Fruit fly (Drosophila melanogaster) whole organism, embryonic: ENCODE results near the gene CG18081.

Experiments
- Atf6 ChIP-seq: fragments of 200-800 bp; sonication (Bioruptor generic); IDR thresholded peaks from 2 replicates; pipeline ENCODE4 v1.3.6; 2022; ENCODE audit warnings: missing biosample characterization, missing genetic modification characterization
- C15 ChIP-seq: fragments of 200-800 bp; sonication (Bioruptor generic); IDR thresholded peaks from 3 replicates; pipeline ENCODE4 v1.3.6; 2022; ENCODE audit warnings: missing biosample characterization, missing genetic modification characterization
- CG10147 ChIP-seq: fragments of 200-800 bp; sonication (Bioruptor generic); optimal IDR thresholded peaks from 2 replicates; lab custom pipeline; 2019; ENCODE audit warnings: missing biosample characterization, mild to moderate bottlenecking, missing genetic modification characterization, moderate library complexity
- CG10267 ChIP-seq: fragments of 200-800 bp; sonication (Bioruptor generic); optimal IDR thresholded peaks from 2 replicates; lab custom pipeline; 2018; ENCODE audit warnings: missing biosample characterization, mild to moderate bottlenecking, missing genetic modification characterization, moderate library complexity
- CG10321 ChIP-seq: fragments of 200-800 bp; sonication (Bioruptor generic); IDR thresholded peaks from 2 replicates; pipeline ENCODE4 v1.3.6; 2022; ENCODE audit warnings: missing biosample characterization, missing genetic modification characterization
- CG11456 ChIP-seq: fragments of 200-800 bp; sonication (Bioruptor generic); IDR thresholded peaks from 3 replicates; pipeline ENCODE4 v1.3.6; 2022; ENCODE audit warnings: missing biosample characterization, missing genetic modification characterization
- CG11695 ChIP-seq: fragments of 200-800 bp; sonication (Bioruptor generic); IDR thresholded peaks from 3 replicates; pipeline ENCODE4 v1.3.6; 2022; ENCODE audit warnings: missing biosample characterization, missing genetic modification characterization
- CG13424 ChIP-seq: fragments of 200-800 bp; sonication (Bioruptor generic); optimal IDR thresholded peaks from 2 replicates; lab custom pipeline; 2019; ENCODE audit warnings: missing biosample characterization, mild to moderate bottlenecking, missing genetic modification characterization, moderate library complexity
- CG15696 ChIP-seq: fragments of 200-800 bp; sonication (Bioruptor generic); optimal IDR thresholded peaks from 2 replicates; lab custom pipeline; 2019; ENCODE audit warnings: missing biosample characterization, mild to moderate bottlenecking, missing genetic modification characterization, moderate library complexity
- CG17802 ChIP-seq: fragments of 200-800 bp; sonication (Bioruptor generic); optimal IDR thresholded peaks from 2 replicates; lab custom pipeline; 2018; ENCODE audit warnings: missing biosample characterization, mild to moderate bottlenecking, missing genetic modification characterization, moderate library complexity
- CG31441 ChIP-seq: fragments of 200-800 bp; sonication (Bioruptor generic); IDR thresholded peaks from 2 replicates; pipeline ENCODE4 v1.3.6; 2022; ENCODE audit warnings: missing biosample characterization, missing genetic modification characterization
- CG32772 ChIP-seq: fragments of 200-800 bp; sonication (Bioruptor generic); IDR thresholded peaks from 2 replicates; pipeline ENCODE4 v1.3.6; 2022; ENCODE audit warnings: missing biosample characterization, missing genetic modification characterization
- CG33213 ChIP-seq: fragments of 200-800 bp; sonication (Bioruptor generic); optimal IDR thresholded peaks from 3 replicates; lab custom pipeline; 2016; ENCODE audit warnings: missing biosample characterization, missing genetic modification characterization
- CG42726 ChIP-seq: fragments of 200-800 bp; sonication (Bioruptor generic); IDR thresholded peaks from 2 replicates; pipeline ENCODE4 v1.3.6; 2022; ENCODE audit warnings: missing biosample characterization, missing genetic modification characterization; ENCODE audit not compliant: partially characterized antibody
- CG5180 ChIP-seq: fragments of 200-800 bp; sonication (Bioruptor generic); optimal IDR thresholded peaks from 3 replicates; lab custom pipeline; 2017; ENCODE audit warnings: missing biosample characterization, missing genetic modification characterization, mild to moderate bottlenecking, moderate library complexity, missing genetic modification reagents
- CG6683 ChIP-seq: fragments of 200-800 bp; sonication (Bioruptor generic); optimal IDR thresholded peaks from 2 replicates; lab custom pipeline; 2017; ENCODE audit warnings: missing biosample characterization, mild to moderate bottlenecking, missing genetic modification characterization, missing genetic modification reagents
- CG6791 ChIP-seq: fragments of 200-800 bp; sonication (Bioruptor generic); IDR thresholded peaks from 3 replicates; pipeline ENCODE4 v1.3.6; 2022; ENCODE audit warnings: missing biosample characterization, missing genetic modification characterization; ENCODE audit not compliant: partially characterized antibody
- CG7271 ChIP-seq: fragments of 200-800 bp; sonication (Bioruptor generic); optimal IDR thresholded peaks from 2 replicates; lab custom pipeline; 2018; ENCODE audit warnings: missing biosample characterization, mild to moderate bottlenecking, missing genetic modification characterization, moderate library complexity
- CG8290 ChIP-seq, 3 experiments: fragments of 200-800 bp; sonication (Bioruptor generic); optimal IDR thresholded peaks; 2 replicates each; lab custom pipeline; 2016 to 2019; ENCODE audit warnings: missing biosample characterization in 3 of 3, missing genetic modification characterization in 3 of 3, mild to moderate bottlenecking in 2 of 3, moderate library complexity in 1 of 3
- CG8924 ChIP-seq: fragments of 200-800 bp; optimal IDR thresholded peaks from 3 replicates; lab custom pipeline; 2019; ENCODE audit warnings: missing biosample characterization, mild to moderate bottlenecking, missing genetic modification characterization, moderate library complexity
- CG9932 ChIP-seq: fragments of 200-800 bp; sonication (Bioruptor generic); IDR thresholded peaks from 2 replicates; pipeline ENCODE4 v1.3.6; 2022; ENCODE audit warnings: missing biosample characterization, missing genetic modification characterization
- CrebB ChIP-seq: fragments of 200-800 bp; sonication (Bioruptor generic); optimal IDR thresholded peaks from 3 replicates; lab custom pipeline; 2018; ENCODE audit warnings: missing biosample characterization, mild to moderate bottlenecking, missing genetic modification characterization
- Drgx ChIP-seq: fragments of 200-800 bp; sonication (Bioruptor generic); IDR thresholded peaks from 2 replicates; pipeline ENCODE4 v1.3.6; 2022; ENCODE audit warnings: missing biosample characterization, missing genetic modification characterization
- Fer3 ChIP-seq: fragments of 200-800 bp; sonication (Bioruptor generic); optimal IDR thresholded peaks from 2 replicates; lab custom pipeline; 2018; ENCODE audit warnings: missing biosample characterization, mild to moderate bottlenecking, missing genetic modification characterization, moderate library complexity
- HmgD ChIP-seq: fragments of 200-800 bp; sonication (Bioruptor generic); optimal IDR thresholded peaks from 3 replicates; lab custom pipeline; 2016; ENCODE audit warnings: missing biosample characterization, missing genetic modification characterization
- Hr51 ChIP-seq, 2 experiments: fragments of 200-800 bp; sonication (Bioruptor generic); optimal IDR thresholded peaks; 2 replicates in 1 of 2; 3 replicates in 1 of 2; lab custom pipeline; 2016 to 2018; ENCODE audit warnings: missing biosample characterization in 2 of 2, missing genetic modification characterization in 2 of 2, mild to moderate bottlenecking in 1 of 2, moderate library complexity in 1 of 2
- Hsf ChIP-seq: fragments of 200-800 bp; sonication (Bioruptor generic); optimal IDR thresholded peaks from 3 replicates; lab custom pipeline; 2016; ENCODE audit warnings: missing biosample characterization, missing genetic modification characterization
- Max ChIP-seq: fragments of 200-800 bp; sonication (Bioruptor generic); optimal IDR thresholded peaks from 2 replicates; lab custom pipeline; 2016; ENCODE audit warnings: missing biosample characterization, mild to moderate bottlenecking, missing genetic modification characterization
- Pdp1 ChIP-seq, 2 experiments: fragments of 200-800 bp; sonication (Bioruptor generic); optimal IDR thresholded peaks; 3 replicates each; lab custom pipeline; 2016; ENCODE audit warnings: missing biosample characterization in 2 of 2, missing genetic modification characterization in 2 of 2, mild to moderate bottlenecking in 1 of 2, moderate library complexity in 1 of 2
- Rx ChIP-seq: fragments of 200-800 bp; sonication (Bioruptor generic); IDR thresholded peaks from 2 replicates; pipeline ENCODE4 v1.3.6; 2022; ENCODE audit warnings: missing biosample characterization, missing genetic modification characterization
- Side ChIP-seq: fragments of 200-800 bp; sonication (Bioruptor generic); optimal IDR thresholded peaks from 2 replicates; lab custom pipeline; 2016; ENCODE audit warnings: missing biosample characterization, missing genetic modification characterization
- Trl ChIP-seq, 3 experiments: fragments of >200 bp in 2 of 3; fragments of 200-800 bp in 1 of 3; sonication (Bioruptor generic) in 1 of 3; optimal IDR thresholded peaks; 2 replicates in 1 of 3; 3 replicates in 2 of 3; lab custom pipeline; 2016 to 2017; ENCODE audit warnings: missing biosample characterization in 1 of 3, missing genetic modification characterization in 1 of 3
- ac ChIP-seq: fragments of 200-800 bp; sonication (Bioruptor generic); optimal IDR thresholded peaks from 3 replicates; lab custom pipeline; 2017; ENCODE audit warnings: missing biosample characterization, mild to moderate bottlenecking, missing genetic modification characterization
- ato ChIP-seq: fragments of 200-800 bp; sonication (Bioruptor generic); IDR thresholded peaks from 2 replicates; pipeline ENCODE4 v1.3.6; 2022; ENCODE audit warnings: missing biosample characterization, missing genetic modification characterization; ENCODE audit not compliant: partially characterized antibody
- caup ChIP-seq: fragments of 200-800 bp; sonication (Bioruptor generic); optimal IDR thresholded peaks from 3 replicates; lab custom pipeline; 2017; ENCODE audit warnings: missing biosample characterization, mild to moderate bottlenecking, missing genetic modification characterization, moderate library complexity; ENCODE audit not compliant: severe bottlenecking
- dmrt11E ChIP-seq: fragments of 200-800 bp; sonication (Bioruptor generic); optimal IDR thresholded peaks from 3 replicates; lab custom pipeline; 2018; ENCODE audit warnings: missing biosample characterization, mild to moderate bottlenecking, missing genetic modification characterization, moderate library complexity
- esg ChIP-seq: fragments of 200-800 bp; sonication (Bioruptor generic); conservative IDR thresholded peaks from 2 replicates; pipeline ENCODE4 v1.3.6; 2022; ENCODE audit warnings: missing biosample characterization, missing genetic modification characterization
- gt ChIP-seq: fragments of 200-800 bp; sonication (Bioruptor generic); IDR thresholded peaks from 2 replicates; pipeline ENCODE4 v1.3.6; 2022; ENCODE audit warnings: missing biosample characterization, missing genetic modification characterization
- inv ChIP-seq: fragments of 200-800 bp; sonication (Bioruptor generic); IDR thresholded peaks from 2 replicates; pipeline ENCODE4 v1.3.6; 2022; ENCODE audit warnings: missing biosample characterization, missing genetic modification characterization; ENCODE audit not compliant: partially characterized antibody
- kah ChIP-seq: fragments of 200-800 bp; sonication (Bioruptor generic); optimal IDR thresholded peaks from 2 replicates; lab custom pipeline; 2018; ENCODE audit warnings: missing biosample characterization, mild to moderate bottlenecking, missing genetic modification characterization
- ken ChIP-seq: fragments of 200-800 bp; sonication (Bioruptor generic); IDR thresholded peaks from 3 replicates; pipeline ENCODE4 v1.3.6; 2022; ENCODE audit warnings: missing biosample characterization, missing genetic modification characterization
- lola ChIP-seq, 3 experiments: fragments of >200 bp in 2 of 3; fragments of 200-800 bp in 1 of 3; sonication (Bioruptor generic) in 1 of 3; optimal IDR thresholded peaks; 2 replicates each; lab custom pipeline; 2017 to 2019; ENCODE audit warnings: missing biosample characterization in 3 of 3, missing genetic modification characterization in 3 of 3, mild to moderate bottlenecking in 1 of 3, moderate library complexity in 1 of 3
- prd ChIP-seq, 3 experiments: fragments of >200 bp in 2 of 3; fragments of 200-800 bp in 1 of 3; sonication (Bioruptor generic) in 1 of 3; optimal IDR thresholded peaks in 2 of 3; IDR thresholded peaks in 1 of 3; 2 replicates in 2 of 3; 3 replicates in 1 of 3; pipeline versions ENCODE4 v1.3.6 to Lab custom; 2017 to 2022; ENCODE audit warnings: missing biosample characterization in 1 of 3, missing genetic modification characterization in 1 of 3
- rib ChIP-seq: fragments of 200-800 bp; sonication (Bioruptor generic); IDR thresholded peaks from 2 replicates; pipeline ENCODE4 v1.3.6; 2022; ENCODE audit warnings: missing biosample characterization, missing genetic modification characterization
- slou ChIP-seq: fragments of 200-800 bp; sonication (Bioruptor generic); optimal IDR thresholded peaks from 3 replicates; lab custom pipeline; 2016; ENCODE audit warnings: missing biosample characterization, missing genetic modification characterization
- tap ChIP-seq: fragments of 200-800 bp; optimal IDR thresholded peaks from 3 replicates; lab custom pipeline; 2019; ENCODE audit warnings: missing biosample characterization, mild to moderate bottlenecking, missing genetic modification characterization, moderate library complexity
- toy ChIP-seq: fragments of 200-800 bp; sonication (Bioruptor generic); IDR thresholded peaks from 2 replicates; pipeline ENCODE4 v1.3.6; 2022; ENCODE audit warnings: missing biosample characterization, missing genetic modification characterization
- trem ChIP-seq: fragments of 200-800 bp; optimal IDR thresholded peaks from 3 replicates; lab custom pipeline; 2019; ENCODE audit warnings: missing biosample characterization, mild to moderate bottlenecking, missing genetic modification characterization, moderate library complexity
- zf30C ChIP-seq: fragments of 200-800 bp; sonication (Bioruptor generic); optimal IDR thresholded peaks from 3 replicates; lab custom pipeline; 2018; ENCODE audit warnings: missing biosample characterization, mild to moderate bottlenecking, missing genetic modification characterization

The CG18081 gene

DNA sequence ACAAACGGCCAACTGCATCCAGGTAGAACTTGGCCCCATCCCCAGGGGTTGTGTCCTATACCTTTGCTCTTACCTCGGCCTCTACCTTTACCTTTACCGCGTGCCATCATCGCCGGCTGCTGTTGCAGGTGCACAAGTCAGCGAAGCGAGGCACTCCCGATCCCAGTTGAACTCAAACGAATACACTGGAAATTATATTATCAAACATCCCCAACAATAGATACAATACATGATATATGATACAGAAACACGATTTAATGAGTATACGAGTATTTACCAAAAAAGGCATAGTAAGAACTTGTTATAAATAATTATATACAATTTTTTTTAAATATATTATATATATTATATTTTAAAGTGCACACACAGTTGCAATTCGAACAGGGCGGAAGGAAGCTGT is 12.0 kb upstream of the CG18081 start (continued):
- no peak for TF ChIP-seq gt (GFP tag; lab: Robert Waterston, UW)
- TF ChIP-seq Atf6 (GFP tag; lab: Robert Waterston, UW): no peak
- TF ChIP-seq Fer3 (tag; lab: Kevin White, UChicago): no peak
- TF ChIP-seq CG15696: peak; percentile 80
- TF ChIP-seq Trl (optimal IDR thresholded peaks at IDR 0.05; lab: Kevin White, UChicago): no peak
- TF ChIP-seq Trl (GFP tag; optimal IDR thresholded peaks at IDR 0.05; lab: Kevin White, UChicago): no peak
- TF ChIP-seq CG9932 (GFP tag; lab: Robert Waterston, UW): no peak
- TF ChIP-seq Max (GFP tag; lab: Kevin White, UChicago): no peak
- no peak for TF ChIP-seq CG10321 (GFP tag; lab: Robert Waterston, UW)
- no peak for TF ChIP-seq CG32772
- no peak for TF ChIP-seq rib (GFP tag; lab: Robert Waterston, UW)
- no peak for TF ChIP-seq CG8290 (GFP tag; optimal IDR thresholded peaks at IDR 0.05; lab: Kevin White, UChicago)
- TF ChIP-seq CG8290 (tag; optimal IDR thresholded peaks at IDR 0.05; lab: Kevin White, UChicago): no peak
- TF ChIP-seq ac (GFP tag; lab: Kevin White, UChicago): peak; percentile 89
- TF ChIP-seq slou (GFP tag; lab: Kevin White, UChicago): no peak
- TF ChIP-seq CrebB (tag; lab: Kevin White, UChicago): no peak
- no peak for TF ChIP-seq CG42726 (GFP tag; lab: Robert Waterston, UW)
- peak; percentile 13 for TF ChIP-seq trem (tag; lab: Kevin White, UChicago)
- no peak for TF ChIP-seq CG13424
- TF ChIP-seq CG8924 (tag; lab: Kevin White, UChicago): peak; percentile 51
- TF ChIP-seq toy (GFP tag; lab: Robert Waterston, UW): no peak
- TF ChIP-seq caup: no peak
- TF ChIP-seq CG33213 (GFP tag; lab: Kevin White, UChicago): no peak
- TF ChIP-seq C15 (GFP tag; lab: Robert Waterston, UW): no peak
- TF ChIP-seq prd (optimal IDR thresholded peaks at IDR 0.05; lab: Kevin White, UChicago): no peak
- peak; percentile 71 for TF ChIP-seq prd (GFP tag; IDR thresholded peaks at IDR 0.05; lab: Robert Waterston, UW)
- no peak for TF ChIP-seq Pdp1 (GFP tag; optimal IDR thresholded peaks at IDR 0.05; lab: Kevin White, UChicago)
- no peak for TF ChIP-seq ken
- TF ChIP-seq inv (GFP tag; lab: Robert Waterston, UW): no peak
- no peak for TF ChIP-seq esg
- TF ChIP-seq CG7271 (tag; lab: Kevin White, UChicago): peak; percentile 70
- TF ChIP-seq CG11456: no peak
- no peak for TF ChIP-seq Drgx (GFP tag; lab: Robert Waterston, UW)
- peak; percentile 25; the same call in 1 of the 2 replicates for TF ChIP-seq CG31441 (GFP tag; lab: Robert Waterston, UW)
- TF ChIP-seq CG6683 (GFP tag; lab: Kevin White, UChicago): no peak
- TF ChIP-seq Hr51 (GFP tag; optimal IDR thresholded peaks at IDR 0.05; lab: Kevin White, UChicago): no peak
- peak; percentile 89 for TF ChIP-seq zf30C (GFP tag; lab: Kevin White, UChicago)
- TF ChIP-seq Rx: no peak
- TF ChIP-seq kah (GFP tag; lab: Kevin White, UChicago): no peak
- no peak for TF ChIP-seq ato
- TF ChIP-seq CG10147 (GFP tag; lab: Kevin White, UChicago): no peak
- TF ChIP-seq CG17802 (tag; lab: Kevin White, UChicago): no peak
- no peak for TF ChIP-seq lola (GFP tag; optimal IDR thresholded peaks at IDR 0.05; lab: Kevin White, UChicago)
- no peak for TF ChIP-seq tap (tag; lab: Kevin White, UChicago)
- peak; percentile 42 for TF ChIP-seq CG10267
- peak; percentile 66 for TF ChIP-seq dmrt11E (tag; lab: Kevin White, UChicago)
- TF ChIP-seq CG11695: no peak
- TF ChIP-seq CG5180 (GFP tag; lab: Kevin White, UChicago): no peak
- no peak for TF ChIP-seq HmgD (GFP tag; lab: Kevin White, UChicago)
- TF ChIP-seq CG6791 (GFP tag; lab: Robert Waterston, UW): no peak
- TF ChIP-seq Side (GFP tag; lab: Kevin White, UChicago): no peak
- no peak for TF ChIP-seq Hsf (GFP tag; lab: Kevin White, UChicago)
